Fruit fly (Drosophila melanogaster) whole organism, embryonic: ENCODE data around the gene CG17549.

Experiments
- Atf3 ChIP-seq: fragments of 200-800 bp; sonication (Bioruptor generic); optimal IDR thresholded peaks from 3 replicates; lab custom pipeline; 2016; ENCODE audit warnings: missing biosample characterization, missing genetic modification characterization
- CG10274 ChIP-seq: fragments of 200-800 bp; sonication (Bioruptor generic); optimal IDR thresholded peaks from 3 replicates; lab custom pipeline; 2017; ENCODE audit warnings: missing biosample characterization, mild to moderate bottlenecking, missing genetic modification characterization
- CG11560 ChIP-seq: fragments of 200-800 bp; sonication (Bioruptor generic); IDR thresholded peaks from 3 replicates; pipeline ENCODE4 v1.3.6; 2022; ENCODE audit warnings: missing biosample characterization, missing genetic modification characterization
- CG12219 ChIP-seq: fragments of 200-800 bp; sonication (Bioruptor generic); optimal IDR thresholded peaks from 3 replicates; lab custom pipeline; 2018; ENCODE audit warnings: missing biosample characterization, mild to moderate bottlenecking, missing genetic modification characterization
- CG14710 ChIP-seq: fragments of 200-800 bp; sonication (Bioruptor generic); optimal IDR thresholded peaks from 3 replicates; lab custom pipeline; 2019; ENCODE audit warnings: missing biosample characterization, mild to moderate bottlenecking, missing genetic modification characterization, moderate library complexity
- CG15011 ChIP-seq: fragments of 200-800 bp; sonication (Bioruptor generic); optimal IDR thresholded peaks from 3 replicates; lab custom pipeline; 2018; ENCODE audit warnings: missing biosample characterization, mild to moderate bottlenecking, missing genetic modification characterization
- CG15514 ChIP-seq: fragments of 200-800 bp; sonication (Bioruptor generic); optimal IDR thresholded peaks from 3 replicates; lab custom pipeline; 2017; ENCODE audit warnings: missing biosample characterization, missing genetic modification characterization, mild to moderate bottlenecking, moderate library complexity, missing genetic modification reagents
- CG17186 ChIP-seq: fragments of 200-800 bp; sonication (Bioruptor generic); optimal IDR thresholded peaks from 3 replicates; lab custom pipeline; 2017; ENCODE audit warnings: missing biosample characterization, missing genetic modification reagents, missing genetic modification characterization
- CG17385 ChIP-seq: fragments of 200-800 bp; sonication (Bioruptor generic); optimal IDR thresholded peaks from 3 replicates; lab custom pipeline; 2018; ENCODE audit warnings: missing biosample characterization, mild to moderate bottlenecking, missing genetic modification characterization
- CG2199 ChIP-seq: fragments of 200-800 bp; sonication (Bioruptor generic); IDR thresholded peaks from 3 replicates; pipeline ENCODE4 v1.3.6; 2022; ENCODE audit warnings: missing biosample characterization, missing genetic modification characterization
- CG33213 ChIP-seq: fragments of 200-800 bp; sonication (Bioruptor generic); optimal IDR thresholded peaks from 3 replicates; lab custom pipeline; 2016; ENCODE audit warnings: missing biosample characterization, missing genetic modification characterization
- CG33557 ChIP-seq: fragments of 200-800 bp; sonication (Bioruptor generic); optimal IDR thresholded peaks from 2 replicates; lab custom pipeline; 2019; ENCODE audit warnings: missing biosample characterization, mild to moderate bottlenecking, missing genetic modification characterization, moderate library complexity
- CG5953 ChIP-seq: fragments of 200-800 bp; sonication (Bioruptor generic); IDR thresholded peaks from 2 replicates; pipeline ENCODE4 v1.3.6; 2022; ENCODE audit warnings: missing biosample characterization, missing genetic modification characterization
- CG6272 ChIP-seq: fragments of 200-800 bp; sonication (Bioruptor generic); IDR thresholded peaks from 2 replicates; pipeline ENCODE4 v1.3.6; 2022; ENCODE audit warnings: missing biosample characterization, missing genetic modification characterization
- CG6689 ChIP-seq: fragments of 200-800 bp; sonication (Bioruptor generic); IDR thresholded peaks from 2 replicates; pipeline ENCODE4 v1.3.6; 2022; ENCODE audit warnings: missing biosample characterization, missing genetic modification characterization
- CG7271 ChIP-seq: fragments of 200-800 bp; sonication (Bioruptor generic); optimal IDR thresholded peaks from 2 replicates; lab custom pipeline; 2018; ENCODE audit warnings: missing biosample characterization, mild to moderate bottlenecking, missing genetic modification characterization, moderate library complexity
- CG7839 ChIP-seq: fragments of 200-800 bp; sonication (Bioruptor generic); optimal IDR thresholded peaks from 3 replicates; lab custom pipeline; 2018; ENCODE audit warnings: missing biosample characterization, mild to moderate bottlenecking, missing genetic modification characterization, moderate library complexity
- CG8388 ChIP-seq: fragments of 200-800 bp; sonication (Bioruptor generic); optimal IDR thresholded peaks from 2 replicates; lab custom pipeline; 2019; ENCODE audit warnings: missing biosample characterization, mild to moderate bottlenecking, missing genetic modification characterization, moderate library complexity
- CG9437 ChIP-seq: fragments of 200-800 bp; sonication (Bioruptor generic); optimal IDR thresholded peaks from 2 replicates; lab custom pipeline; 2018; ENCODE audit warnings: missing biosample characterization, mild to moderate bottlenecking, missing genetic modification characterization
- Dek ChIP-seq: fragments of 200-800 bp; sonication (Bioruptor generic); optimal IDR thresholded peaks from 3 replicates; lab custom pipeline; 2019; ENCODE audit warnings: missing biosample characterization, mild to moderate bottlenecking, missing genetic modification characterization, moderate library complexity
- E2f1 ChIP-seq: fragments of 200-800 bp; sonication (Bioruptor generic); IDR thresholded peaks from 2 replicates; pipeline ENCODE4 v1.3.6; 2022; ENCODE audit warnings: missing biosample characterization, missing genetic modification characterization
- Fer1 ChIP-seq: fragments of 200-800 bp; sonication (Bioruptor generic); optimal IDR thresholded peaks from 2 replicates; lab custom pipeline; 2017; ENCODE audit warnings: missing biosample characterization, mild to moderate bottlenecking, missing genetic modification characterization
- Hmr ChIP-seq: fragments of 200-800 bp; sonication (Bioruptor generic); optimal IDR thresholded peaks from 3 replicates; lab custom pipeline; 2017; ENCODE audit warnings: mild to moderate bottlenecking, missing biosample characterization, missing genetic modification reagents, missing genetic modification characterization
- Lpt ChIP-seq: fragments of >200 bp; optimal IDR thresholded peaks from 2 replicates; lab custom pipeline; 2018; ENCODE audit warnings: missing biosample characterization, missing genetic modification characterization
- Myb ChIP-seq: fragments of 200-800 bp; sonication (Bioruptor generic); optimal IDR thresholded peaks from 2 replicates; lab custom pipeline; 2016; ENCODE audit warnings: missing biosample characterization, missing genetic modification characterization
- NfI ChIP-seq: fragments of 200-800 bp; sonication (Bioruptor generic); optimal IDR thresholded peaks from 3 replicates; lab custom pipeline; 2018; ENCODE audit warnings: missing biosample characterization, mild to moderate bottlenecking, missing genetic modification characterization, moderate library complexity
- Sox102F ChIP-seq: fragments of 200-800 bp; sonication (Bioruptor generic); optimal IDR thresholded peaks from 2 replicates; lab custom pipeline; 2018; ENCODE audit warnings: missing biosample characterization, mild to moderate bottlenecking, missing genetic modification characterization, moderate library complexity
- Ssrp ChIP-seq: fragments of 200-800 bp; sonication (Bioruptor generic); optimal IDR thresholded peaks from 2 replicates; lab custom pipeline; 2018; ENCODE audit warnings: missing biosample characterization, mild to moderate bottlenecking, missing genetic modification characterization, moderate library complexity
- Vsx1 ChIP-seq: fragments of 200-800 bp; sonication (Bioruptor generic); optimal IDR thresholded peaks from 2 replicates; lab custom pipeline; 2017; ENCODE audit warnings: missing biosample characterization, mild to moderate bottlenecking, missing genetic modification characterization, missing genetic modification reagents
- Xbp1 ChIP-seq: fragments of 200-800 bp; sonication (Bioruptor generic); optimal IDR thresholded peaks from 3 replicates; lab custom pipeline; 2016; ENCODE audit warnings: missing biosample characterization, mild to moderate bottlenecking, missing genetic modification characterization
- abd-A ChIP-seq: fragments of 200-800 bp; sonication (Bioruptor generic); optimal IDR thresholded peaks from 3 replicates; lab custom pipeline; 2019; ENCODE audit warnings: missing biosample characterization, mild to moderate bottlenecking, missing genetic modification characterization, moderate library complexity
- amos ChIP-seq: fragments of 200-800 bp; sonication (Bioruptor generic); IDR thresholded peaks from 2 replicates; pipeline ENCODE4 v1.3.6; 2022; ENCODE audit warnings: missing biosample characterization, missing genetic modification characterization; ENCODE audit not compliant: partially characterized antibody
- aop ChIP-seq: fragments of 200-800 bp; sonication (Bioruptor generic); IDR thresholded peaks from 2 replicates; pipeline ENCODE4 v1.3.6; 2022; ENCODE audit warnings: missing biosample characterization, missing genetic modification characterization
- ap ChIP-seq: fragments of 200-800 bp; sonication (Bioruptor generic); IDR thresholded peaks from 2 replicates; pipeline ENCODE4 v1.3.6; 2022; ENCODE audit warnings: missing biosample characterization, missing genetic modification characterization
- ash1 ChIP-seq: fragments of 200-800 bp; sonication (Bioruptor generic); optimal IDR thresholded peaks from 2 replicates; lab custom pipeline; 2018; ENCODE audit warnings: missing biosample characterization, mild to moderate bottlenecking, missing genetic modification characterization
- bbx ChIP-seq: fragments of 200-800 bp; sonication (Bioruptor generic); IDR thresholded peaks from 2 replicates; pipeline ENCODE4 v1.3.6; 2022; ENCODE audit warnings: missing biosample characterization, missing genetic modification characterization; ENCODE audit not compliant: partially characterized antibody
- btn ChIP-seq: fragments of 200-800 bp; sonication (Bioruptor generic); optimal IDR thresholded peaks from 2 replicates; lab custom pipeline; 2016; ENCODE audit warnings: missing biosample characterization, missing genetic modification characterization
- disco-r ChIP-seq: fragments of 200-800 bp; sonication (Bioruptor generic); optimal IDR thresholded peaks from 2 replicates; lab custom pipeline; 2016; ENCODE audit warnings: missing biosample characterization, missing genetic modification characterization
- fu2 ChIP-seq: fragments of 200-800 bp; sonication (Bioruptor generic); optimal IDR thresholded peaks from 2 replicates; lab custom pipeline; 2016; ENCODE audit warnings: missing biosample characterization, missing genetic modification characterization
- gro ChIP-seq: fragments of 200-800 bp; sonication (Bioruptor generic); optimal IDR thresholded peaks from 2 replicates; lab custom pipeline; 2016; ENCODE audit warnings: missing biosample characterization, missing genetic modification characterization
- her ChIP-seq: fragments of 200-800 bp; sonication (Bioruptor generic); optimal IDR thresholded peaks from 2 replicates; lab custom pipeline; 2016; ENCODE audit warnings: missing biosample characterization, missing genetic modification characterization
- lilli ChIP-seq: fragments of 200-800 bp; sonication (Bioruptor generic); optimal IDR thresholded peaks from 3 replicates; lab custom pipeline; 2016; ENCODE audit warnings: missing biosample characterization, missing genetic modification characterization
- nerfin-2 ChIP-seq: fragments of 200-800 bp; sonication (Bioruptor generic); IDR thresholded peaks from 2 replicates; pipeline ENCODE4 v1.3.6; 2022; ENCODE audit warnings: missing biosample characterization, missing genetic modification characterization; ENCODE audit not compliant: partially characterized antibody
- pfk ChIP-seq: fragments of 200-800 bp; sonication (Bioruptor generic); optimal IDR thresholded peaks from 2 replicates; lab custom pipeline; 2018; ENCODE audit warnings: missing biosample characterization, mild to moderate bottlenecking, missing genetic modification characterization, moderate library complexity
- psq ChIP-seq: fragments of 200-800 bp; sonication (Bioruptor generic); optimal IDR thresholded peaks from 2 replicates; lab custom pipeline; 2017; ENCODE audit warnings: missing biosample characterization, missing genetic modification characterization
- row ChIP-seq: fragments of 200-800 bp; sonication (Bioruptor generic); IDR thresholded peaks from 3 replicates; pipeline ENCODE4 v1.3.6; 2022; ENCODE audit warnings: missing biosample characterization, missing genetic modification characterization
- sim ChIP-seq: fragments of 200-800 bp; sonication (Bioruptor generic); IDR thresholded peaks from 2 replicates; pipeline ENCODE4 v1.3.6; 2022; ENCODE audit warnings: missing biosample characterization, missing genetic modification characterization
- sob ChIP-seq: fragments of 200-800 bp; sonication (Bioruptor generic); IDR thresholded peaks from 2 replicates; pipeline ENCODE4 v1.3.6; 2022; ENCODE audit warnings: missing biosample characterization, missing genetic modification characterization
- tx ChIP-seq: fragments of 200-800 bp; sonication (Bioruptor generic); optimal IDR thresholded peaks from 2 replicates; lab custom pipeline; 2016; ENCODE audit warnings: missing biosample characterization, missing genetic modification characterization

The CG17549 gene

DNA sequence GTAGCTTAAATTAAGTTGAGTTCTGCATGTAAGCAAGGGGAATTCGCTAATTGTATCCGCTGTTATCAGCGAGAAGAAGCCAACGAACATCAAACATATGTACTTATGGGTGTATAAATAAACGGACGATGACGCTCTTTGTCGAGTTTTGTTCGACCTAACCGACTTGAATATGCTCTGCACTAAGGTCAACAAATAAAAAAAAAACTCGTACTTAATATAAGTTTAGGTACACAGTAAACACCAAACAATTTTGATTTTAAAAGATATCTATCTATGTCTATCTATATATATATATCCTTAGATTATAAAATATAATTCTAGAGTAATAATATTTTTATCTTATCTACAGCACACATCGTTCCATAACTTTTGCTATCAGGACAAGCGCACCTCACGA is 25.3 kb downstream of the CG17549 start (continued):
- no peak for TF ChIP-seq fu2
- no peak for TF ChIP-seq CG11560 (tag; lab: Robert Waterston, UW)

dm6 chr2L:19364075-19364474 is 25.8 kb downstream of the CG17549 start, which contains the start of gene CG13086:
TSS of gene CG13086 (plus strand) at chr2L:19364375.
- TF ChIP-seq amos (GFP tag; lab: Robert Waterston, UW) (0 out of 2 replicates have a peak, but pooled peaks have one; percentile 15), gro (GFP tag; lab: Kevin White, UChicago) (no peak), ash1 (GFP tag; lab: Kevin White, UChicago) (no peak), CG33557 (GFP tag; lab: Kevin White, UChicago) (no peak), CG8388 (GFP tag; lab: Kevin White, UChicago) (no peak), CG33213 (GFP tag; lab: Kevin White, UChicago) (no peak), nerfin-2 (no peak), Fer1 (no peak), CG10274 (GFP tag; lab: Kevin White, UChicago) (no peak), Atf3 (GFP tag; lab: Kevin White, UChicago) (no peak), CG15514 (peak; percentile 83), abd-A (tag; lab: Kevin White, UChicago) (no peak), CG17385 (no peak), her (GFP tag; lab: Kevin White, UChicago) (no peak), CG9437 (no peak), Myb (GFP tag; lab: Kevin White, UChicago) (no peak)
- TF ChIP-seq, all 482 proteins: peak for 2

- TF ChIP-seq row (peak; percentile 77), CG17186 (no peak), aop (GFP tag; lab: Robert Waterston, UW) (no peak), sob (0 out of 2 replicates have a peak, but pooled peaks have one; percentile 9), Sox102F (GFP tag; lab: Kevin White, UChicago) (no peak), CG2199 (GFP tag; lab: Robert Waterston, UW) (no peak), CG14710 (peak; percentile 5), pfk (no peak), disco-r (GFP tag; lab: Kevin White, UChicago) (no peak), NfI (peak; percentile 32), Xbp1 (GFP tag; lab: Kevin White, UChicago) (peak; percentile 29), CG12219 (GFP tag; lab: Kevin White, UChicago) (no peak), CG7271 (tag; lab: Kevin White, UChicago) (no peak), psq (GFP tag; lab: Kevin White, UChicago) (peak; percentile 16), Lpt (GFP tag; lab: Kevin White, UChicago) (no peak), CG5953 (peak; percentile 20; the same call in 1 of the 2 replicates), CG7839 (tag; lab: Kevin White, UChicago) (peak; percentile 35), bbx (GFP tag; lab: Robert Waterston, UW) (no peak), Dek (no peak), tx (GFP tag; lab: Kevin White, UChicago) (no peak), Vsx1 (GFP tag; lab: Kevin White, UChicago) (peak; percentile 16), lilli (GFP tag; lab: Kevin White, UChicago) (peak; percentile 25), sim (no peak), Ssrp (tag; lab: Kevin White, UChicago) (no peak), CG6272 (no peak), CG15011 (GFP tag; lab: Kevin White, UChicago) (no peak), btn (GFP tag; lab: Kevin White, UChicago) (no peak), Hmr (peak; percentile 6), ap (no peak), CG6689 (GFP tag; lab: Robert Waterston, UW) (0 out of 2 replicates have a peak, but pooled peaks have one; percentile 19), E2f1 (no peak)
Observed at dm6 chr2L:19363530-19363929, 26.3 kb downstream of the CG17549 start.
